Worm (Caenorhabditis elegans) whole organism, L2 larva: ENCODE measurements around the gene B0353.1.

ENCODE experiments used
- C34F6.9 ChIP-seq: fragments of 150-350 bp; optimal IDR thresholded peaks from 2 replicates; lab custom pipeline; 2014; ENCODE audit warnings: missing biosample characterization, missing genetic modification characterization
- Y55F3AM.14 ChIP-seq: fragments of 200-800 bp; sonication (Bioruptor generic); optimal IDR thresholded peaks from 2 replicates; lab custom pipeline; 2018; ENCODE audit warnings: mild to moderate bottlenecking, missing genetic modification characterization, missing compliant biosample characterization
- ZK546.5 ChIP-seq: sonication (generic microtip); optimal IDR thresholded peaks from 2 replicates; lab custom pipeline; 2017; ENCODE audit warnings: missing biosample characterization, missing genetic modification characterization
- alr-1 ChIP-seq: fragments of 150-350 bp; optimal IDR thresholded peaks from 2 replicates; lab custom pipeline; 2014; ENCODE audit warnings: missing biosample characterization, missing genetic modification characterization
- blmp-1 ChIP-seq: sonication (generic microtip); optimal IDR thresholded peaks from 2 replicates; lab custom pipeline; 2017; ENCODE audit warnings: missing genetic modification characterization, mild to moderate bottlenecking, missing compliant biosample characterization, antibody characterized with exemption, moderate library complexity; ENCODE audit not compliant: insufficient read depth
- ceh-16 ChIP-seq: fragments of 150-350 bp; optimal IDR thresholded peaks from 2 replicates; lab custom pipeline; 2014; ENCODE audit warnings: missing biosample characterization, missing genetic modification characterization
- ceh-82 ChIP-seq: fragments of 150-350 bp; optimal IDR thresholded peaks from 2 replicates; lab custom pipeline; 2014; ENCODE audit warnings: missing biosample characterization, missing genetic modification characterization
- crh-2 ChIP-seq: sonication (generic microtip); optimal IDR thresholded peaks from 2 replicates; lab custom pipeline; 2017; ENCODE audit warnings: missing biosample characterization, missing genetic modification characterization
- dmd-4 ChIP-seq: sonication (generic microtip); optimal IDR thresholded peaks from 2 replicates; lab custom pipeline; 2017; ENCODE audit warnings: missing biosample characterization, missing genetic modification characterization
- egl-27 ChIP-seq: sonication (generic microtip); optimal IDR thresholded peaks from 3 replicates; lab custom pipeline; 2017; ENCODE audit warnings: missing biosample characterization, missing genetic modification reagents, missing genetic modification characterization
- fos-1 ChIP-seq: fragments of 150-350 bp; optimal IDR thresholded peaks from 2 replicates; lab custom pipeline; 2014; ENCODE audit warnings: missing biosample characterization, missing genetic modification characterization
- gmeb-1 ChIP-seq: fragments of 150-350 bp; optimal IDR thresholded peaks from 2 replicates; lab custom pipeline; 2014; ENCODE audit warnings: missing biosample characterization, missing genetic modification characterization
- lin-11 ChIP-seq: fragments of 150-350 bp; sonication (generic microtip); optimal IDR thresholded peaks from 2 replicates; lab custom pipeline; 2014; ENCODE audit warnings: missing biosample characterization, missing genetic modification characterization, inconsistent platforms, mixed read lengths
- lsy-2 ChIP-seq, 2 experiments: fragments of 150-350 bp in 1 of 2; sonication (generic microtip) in 1 of 2; optimal IDR thresholded peaks; 2 replicates each; lab custom pipeline; 2014 to 2017; ENCODE audit warnings: missing biosample characterization in 2 of 2, missing genetic modification characterization in 2 of 2
- mab-5 ChIP-seq: fragments of 150-350 bp; optimal IDR thresholded peaks from 2 replicates; lab custom pipeline; 2014; ENCODE audit warnings: missing biosample characterization, missing genetic modification characterization
- mdl-1 ChIP-seq, 2 experiments: fragments of 150-350 bp in 1 of 2; sonication (generic microtip) in 1 of 2; optimal IDR thresholded peaks; 2 replicates each; lab custom pipeline; 2017; ENCODE audit warnings: missing biosample characterization in 2 of 2, missing genetic modification characterization in 2 of 2
- nhr-10 ChIP-seq: sonication (generic microtip); optimal IDR thresholded peaks from 2 replicates; lab custom pipeline; 2017; ENCODE audit warnings: missing biosample characterization, missing genetic modification characterization
- nhr-11 ChIP-seq: fragments of 150-350 bp; optimal IDR thresholded peaks from 2 replicates; lab custom pipeline; 2014; ENCODE audit warnings: missing biosample characterization, missing genetic modification characterization
- nhr-12 ChIP-seq: fragments of 150-350 bp; optimal IDR thresholded peaks from 2 replicates; lab custom pipeline; 2014; ENCODE audit warnings: missing biosample characterization, missing genetic modification characterization
- nhr-129 ChIP-seq: fragments of 150-350 bp; optimal IDR thresholded peaks from 2 replicates; lab custom pipeline; 2014; ENCODE audit warnings: missing biosample characterization, missing genetic modification characterization
- nhr-21 ChIP-seq: fragments of 150-350 bp; optimal IDR thresholded peaks from 2 replicates; lab custom pipeline; 2014; ENCODE audit warnings: missing biosample characterization, missing genetic modification characterization
- nhr-23 ChIP-seq: fragments of 150-350 bp; optimal IDR thresholded peaks from 2 replicates; lab custom pipeline; 2014; ENCODE audit warnings: missing biosample characterization, missing genetic modification reagents, missing genetic modification characterization
- nhr-237 ChIP-seq: fragments of 150-350 bp; optimal IDR thresholded peaks from 2 replicates; lab custom pipeline; 2014; ENCODE audit warnings: missing biosample characterization, missing genetic modification characterization
- nhr-25 ChIP-seq: fragments of 150-350 bp; sonication (generic microtip); optimal IDR thresholded peaks from 3 replicates; lab custom pipeline; 2014; ENCODE audit warnings: missing biosample characterization, missing genetic modification characterization
- nhr-6 ChIP-seq: fragments of 150-350 bp; optimal IDR thresholded peaks from 2 replicates; lab custom pipeline; 2014; ENCODE audit warnings: missing biosample characterization, missing genetic modification characterization
- nhr-77 ChIP-seq: fragments of 150-350 bp; optimal IDR thresholded peaks from 2 replicates; lab custom pipeline; 2014; ENCODE audit warnings: missing biosample characterization, missing genetic modification characterization
- peb-1 ChIP-seq: fragments of 150-350 bp; optimal IDR thresholded peaks from 2 replicates; lab custom pipeline; 2014; ENCODE audit warnings: missing biosample characterization, missing genetic modification characterization
- sem-4 ChIP-seq: fragments of 150-350 bp; optimal IDR thresholded peaks from 2 replicates; lab custom pipeline; 2014; ENCODE audit warnings: missing biosample characterization, missing genetic modification reagents, missing genetic modification characterization
- skn-1 ChIP-seq: sonication (generic microtip); optimal IDR thresholded peaks from 2 replicates; lab custom pipeline; 2017; ENCODE audit warnings: missing biosample characterization, missing genetic modification characterization
- sma-3 ChIP-seq: sonication (generic microtip); optimal IDR thresholded peaks from 2 replicates; lab custom pipeline; 2016; ENCODE audit warnings: missing genetic modification reagents, missing genetic modification characterization, missing compliant biosample characterization
- sma-9 ChIP-seq, 2 experiments: fragments of 150-350 bp in 1 of 2; sonication (generic microtip) in 1 of 2; optimal IDR thresholded peaks; 2 replicates each; lab custom pipeline; 2014 to 2016; ENCODE audit warnings: missing genetic modification characterization in 2 of 2, mild to moderate bottlenecking in 1 of 2, missing biosample characterization in 1 of 2, missing compliant biosample characterization in 1 of 2, missing genetic modification reagents in 1 of 2, moderate library complexity in 1 of 2
- snpc-4 ChIP-seq: fragments of 150-350 bp; optimal IDR thresholded peaks from 2 replicates; lab custom pipeline; 2014; ENCODE audit warnings: missing biosample characterization, missing genetic modification characterization
- unc-39 ChIP-seq: fragments of 150-350 bp; optimal IDR thresholded peaks from 2 replicates; lab custom pipeline; 2014; ENCODE audit warnings: missing biosample characterization, missing genetic modification characterization
- unc-55 ChIP-seq: fragments of 150-350 bp; sonication (generic microtip); optimal IDR thresholded peaks from 3 replicates; lab custom pipeline; 2014; ENCODE audit warnings: missing biosample characterization, missing genetic modification reagents, missing genetic modification characterization
- unc-62 ChIP-seq: fragments of 150-350 bp; optimal IDR thresholded peaks from 2 replicates; lab custom pipeline; 2014; ENCODE audit warnings: missing biosample characterization, missing genetic modification reagents, missing genetic modification characterization
- zag-1 ChIP-seq: fragments of 150-350 bp; optimal IDR thresholded peaks from 2 replicates; lab custom pipeline; 2014; ENCODE audit warnings: missing biosample characterization, missing genetic modification characterization
- ztf-1 ChIP-seq: fragments of 200-800 bp; sonication (Bioruptor generic); conservative IDR thresholded peaks from 2 replicates; pipeline ENCODE4 v1.3.6; 2022; ENCODE audit warnings: missing genetic modification characterization, missing compliant biosample characterization
- ztf-11 ChIP-seq: sonication (generic microtip); optimal IDR thresholded peaks from 2 replicates; lab custom pipeline; 2017; ENCODE audit warnings: missing biosample characterization, missing genetic modification characterization
- ztf-4 ChIP-seq: fragments of 150-350 bp; optimal IDR thresholded peaks from 2 replicates; lab custom pipeline; 2014; ENCODE audit warnings: missing biosample characterization, missing genetic modification characterization

The B0353.1 gene

ce11 chrIII:611900-612299 lies 56.1 kb downstream of the B0353.1 start:
- TF ChIP-seq ZK546.5 (no peak), unc-55 (GFP tag; lab: Kevin White, UChicago) (peak; percentile 6), zag-1 (tag; lab: Kevin White, UChicago) (no peak)

ce11 chrIII:612759-613158 lies 57.0 kb downstream of the B0353.1 start:
- TF ChIP-seq crh-2 (tag; lab: Kevin White, UChicago) (peak; percentile 4), alr-1 (no peak)

- TF ChIP-seq unc-62 (no peak), nhr-23 (tag; lab: Kevin White, UChicago) (no peak), nhr-237 (no peak), nhr-21 (no peak), ztf-4 (tag; lab: Kevin White, UChicago) (no peak), lsy-2 (tag; optimal IDR thresholded peaks at IDR 0.05; lab: Kevin White, UChicago) (no peak), skn-1 (tag; lab: Kevin White, UChicago) (no peak), mab-5 (tag; lab: Kevin White, UChicago) (no peak), alr-1 (no peak), crh-2 (tag; lab: Kevin White, UChicago) (no peak), dmd-4 (tag; lab: Kevin White, UChicago) (no peak), ceh-82 (no peak), sem-4 (tag; lab: Kevin White, UChicago) (no peak), ceh-16 (no peak), ztf-1 (no peak), nhr-12 (tag; lab: Kevin White, UChicago) (no peak), ztf-11 (tag; lab: Kevin White, UChicago) (no peak)
- TF ChIP-seq, all 48 proteins: peak for 0
Observed at ce11 chrIII:614447-614846, 58.7 kb downstream of the B0353.1 start, which contains the start of gene T19C3.3. Gene T19C3.3, minus strand, starts transcription at chrIII:614547.

- TF ChIP-seq nhr-11 (tag; lab: Kevin White, UChicago) (no peak), mab-5 (tag; lab: Kevin White, UChicago) (no peak), nhr-12 (tag; lab: Kevin White, UChicago) (no peak), unc-62 (no peak), nhr-10 (tag; lab: Kevin White, UChicago) (no peak), gmeb-1 (tag; lab: Kevin White, UChicago) (no peak)
- TF ChIP-seq, all 48 proteins: peak for 0
Observed at ce11 chrIII:617467-617866, 61.7 kb downstream of the B0353.1 start, which contains the start of gene T19C3.2. Gene T19C3.2, minus strand, starts transcription at chrIII:617567.

- peak; percentile 17 for TF ChIP-seq crh-2 (tag; lab: Kevin White, UChicago)
- TF ChIP-seq fos-1 (tag; lab: Kevin White, UChicago) = peak; percentile 20
- TF ChIP-seq ztf-11 (tag; lab: Kevin White, UChicago) = no peak
- TF ChIP-seq sma-9 (GFP tag; optimal IDR thresholded peaks at IDR 0.05; lab: Kevin White, UChicago) = peak; percentile 36
- no peak for TF ChIP-seq sma-9 (tag; optimal IDR thresholded peaks at IDR 0.05; lab: Kevin White, UChicago)
Observed at ce11 chrIII:620204-620718, 64.5 kb downstream of the B0353.1 start, which contains the start of gene T19C3.4. Gene T19C3.4, minus strand, starts transcription at chrIII:620254.

ce11 chrIII:623754-624153 lies 68.0 kb downstream of the B0353.1 start:
- TF ChIP-seq nhr-6 (tag; lab: Kevin White, UChicago) (peak; percentile 30), unc-55 (GFP tag; lab: Kevin White, UChicago) (peak; percentile 88), nhr-129 (tag; lab: Kevin White, UChicago) (peak; percentile 92), sma-3 (peak; percentile 83), lsy-2 (tag; optimal IDR thresholded peaks at IDR 0.05; lab: Kevin White, UChicago) (peak in 1 of 2 experiments; percentile 86), nhr-25 (tag; lab: Kevin White, UChicago) (peak; percentile 77), mdl-1 (tag; optimal IDR thresholded peaks at IDR 0.05; lab: Kevin White, UChicago) (peak; percentile 40 to 84), unc-39 (tag; lab: Kevin White, UChicago) (no peak), sma-9 (GFP tag; optimal IDR thresholded peaks at IDR 0.05; lab: Kevin White, UChicago) (peak; percentile 92), sma-9 (tag; optimal IDR thresholded peaks at IDR 0.05; lab: Kevin White, UChicago) (no peak), snpc-4 (tag; lab: Kevin White, UChicago) (peak; percentile 65), blmp-1 (peak; percentile 24), nhr-12 (tag; lab: Kevin White, UChicago) (no peak), nhr-21 (peak; percentile 84), fos-1 (tag; lab: Kevin White, UChicago) (peak; percentile 99), nhr-23 (tag; lab: Kevin White, UChicago) (no peak), Y55F3AM.14 (GFP tag; lab: Kevin White, UChicago) (peak; percentile 59), sem-4 (tag; lab: Kevin White, UChicago) (peak; percentile 51), mab-5 (tag; lab: Kevin White, UChicago) (peak; percentile 69), egl-27 (peak; percentile 67), lin-11 (tag; lab: Kevin White, UChicago) (peak; percentile 85), C34F6.9 (peak; percentile 95), dmd-4 (tag; lab: Kevin White, UChicago) (no peak), nhr-237 (no peak), nhr-11 (tag; lab: Kevin White, UChicago) (no peak), peb-1 (tag; lab: Kevin White, UChicago) (peak; percentile 94), nhr-77 (tag; lab: Kevin White, UChicago) (no peak), crh-2 (tag; lab: Kevin White, UChicago) (peak; percentile 92), ztf-1 (no peak), ztf-11 (tag; lab: Kevin White, UChicago) (no peak), zag-1 (tag; lab: Kevin White, UChicago) (peak; percentile 86)
